Fruit fly (Drosophila melanogaster) whole organism, embryonic: ENCODE data around the gene Gale.

Experiments used
- Aef1 ChIP-seq: fragments of 200-800 bp; sonication (Bioruptor generic); IDR thresholded peaks from 3 replicates; pipeline ENCODE4 v1.3.6; 2022; ENCODE audit warnings: missing biosample characterization, missing genetic modification characterization
- Blimp-1 ChIP-seq: fragments of 200-800 bp; sonication (Bioruptor generic); optimal IDR thresholded peaks from 3 replicates; lab custom pipeline; 2018; ENCODE audit warnings: missing biosample characterization, missing genetic modification characterization, mild to moderate bottlenecking, moderate library complexity, missing genetic modification reagents
- CG10274 ChIP-seq: fragments of 200-800 bp; sonication (Bioruptor generic); optimal IDR thresholded peaks from 3 replicates; lab custom pipeline; 2017; ENCODE audit warnings: missing biosample characterization, mild to moderate bottlenecking, missing genetic modification characterization
- CG10959 ChIP-seq: fragments of 200-800 bp; sonication (Bioruptor generic); IDR thresholded peaks from 2 replicates; pipeline ENCODE4 v1.3.6; 2022; ENCODE audit warnings: missing biosample characterization, missing genetic modification characterization
- CG11247 ChIP-seq: fragments of 200-800 bp; sonication (Bioruptor generic); IDR thresholded peaks from 2 replicates; pipeline ENCODE4 v1.3.6; 2022; ENCODE audit warnings: missing biosample characterization, missing genetic modification characterization
- CG1233 ChIP-seq: fragments of 200-800 bp; sonication (Bioruptor generic); optimal IDR thresholded peaks from 4 replicates; lab custom pipeline; 2018; ENCODE audit warnings: missing biosample characterization, mild to moderate bottlenecking, missing genetic modification characterization
- CG12659 ChIP-seq: fragments of 200-800 bp; sonication (Bioruptor generic); optimal IDR thresholded peaks from 3 replicates; lab custom pipeline; 2017; ENCODE audit warnings: mild to moderate bottlenecking, missing biosample characterization, missing genetic modification reagents, missing genetic modification characterization
- CG14860 ChIP-seq: fragments of 200-800 bp; sonication (Bioruptor generic); IDR thresholded peaks from 3 replicates; pipeline ENCODE4 v1.3.6; 2022; ENCODE audit warnings: missing biosample characterization, missing genetic modification characterization; ENCODE audit not compliant: partially characterized antibody
- CG18011 ChIP-seq: fragments of 200-800 bp; sonication (Bioruptor generic); optimal IDR thresholded peaks from 2 replicates; lab custom pipeline; 2017; ENCODE audit warnings: missing biosample characterization, missing genetic modification characterization, mild to moderate bottlenecking, moderate library complexity, missing genotype
- CG2120 ChIP-seq: fragments of 200-800 bp; sonication (Bioruptor generic); optimal IDR thresholded peaks from 3 replicates; lab custom pipeline; 2016; ENCODE audit warnings: missing biosample characterization, missing genetic modification characterization
- CG2199 ChIP-seq: fragments of 200-800 bp; sonication (Bioruptor generic); IDR thresholded peaks from 3 replicates; pipeline ENCODE4 v1.3.6; 2022; ENCODE audit warnings: missing biosample characterization, missing genetic modification characterization
- CG34422 ChIP-seq: fragments of 200-800 bp; sonication (Bioruptor generic); IDR thresholded peaks from 3 replicates; pipeline ENCODE4 v1.3.6; 2022; ENCODE audit warnings: missing biosample characterization, missing genetic modification characterization
- CG6175 ChIP-seq: fragments of 200-800 bp; sonication (Bioruptor generic); IDR thresholded peaks from 3 replicates; pipeline ENCODE4 v1.3.6; 2022; ENCODE audit warnings: missing biosample characterization, missing genetic modification characterization
- CG6272 ChIP-seq: fragments of 200-800 bp; sonication (Bioruptor generic); IDR thresholded peaks from 2 replicates; pipeline ENCODE4 v1.3.6; 2022; ENCODE audit warnings: missing biosample characterization, missing genetic modification characterization
- CG8290 ChIP-seq, 3 experiments: fragments of 200-800 bp; sonication (Bioruptor generic); optimal IDR thresholded peaks; 2 replicates each; lab custom pipeline; 2016 to 2019; ENCODE audit warnings: missing biosample characterization in 3 of 3, missing genetic modification characterization in 3 of 3, mild to moderate bottlenecking in 2 of 3, moderate library complexity in 1 of 3
- CG8388 ChIP-seq: fragments of 200-800 bp; sonication (Bioruptor generic); optimal IDR thresholded peaks from 2 replicates; lab custom pipeline; 2019; ENCODE audit warnings: missing biosample characterization, mild to moderate bottlenecking, missing genetic modification characterization, moderate library complexity
- CG9437 ChIP-seq: fragments of 200-800 bp; sonication (Bioruptor generic); optimal IDR thresholded peaks from 2 replicates; lab custom pipeline; 2018; ENCODE audit warnings: missing biosample characterization, mild to moderate bottlenecking, missing genetic modification characterization
- D ChIP-seq, 2 experiments: fragments of 200-800 bp in 1 of 2; fragments of >200 bp in 1 of 2; sonication (Bioruptor generic) in 1 of 2; optimal IDR thresholded peaks; 2 replicates in 1 of 2; 3 replicates in 1 of 2; lab custom pipeline; 2017; ENCODE audit warnings: mild to moderate bottlenecking in 1 of 2, missing biosample characterization in 1 of 2, missing genetic modification characterization in 1 of 2, missing genetic modification reagents in 1 of 2
- D19B ChIP-seq: fragments of 200-800 bp; sonication (Bioruptor generic); optimal IDR thresholded peaks from 2 replicates; lab custom pipeline; 2017; ENCODE audit warnings: missing biosample characterization, mild to moderate bottlenecking, missing genetic modification characterization
- Dfd ChIP-seq, 2 experiments: fragments of >200 bp; optimal IDR thresholded peaks; 2 replicates each; lab custom pipeline; 2017; ENCODE audit warnings: missing biosample characterization in 2 of 2, missing genetic modification characterization in 2 of 2
- Doc3 ChIP-seq: fragments of 200-800 bp; sonication (Bioruptor generic); IDR thresholded peaks from 3 replicates; pipeline ENCODE4 v1.3.6; 2022; ENCODE audit warnings: missing biosample characterization, missing genetic modification characterization; ENCODE audit not compliant: partially characterized antibody
- ERR ChIP-seq: fragments of 200-800 bp; sonication (Bioruptor generic); optimal IDR thresholded peaks from 2 replicates; lab custom pipeline; 2016; ENCODE audit warnings: missing biosample characterization, missing genetic modification characterization
- HHEX ChIP-seq: fragments of 200-800 bp; sonication (Bioruptor generic); optimal IDR thresholded peaks from 3 replicates; lab custom pipeline; 2017; ENCODE audit warnings: missing biosample characterization, mild to moderate bottlenecking, missing genetic modification characterization, missing genetic modification reagents
- HLH54F ChIP-seq: fragments of 200-800 bp; sonication (Bioruptor generic); optimal IDR thresholded peaks from 3 replicates; lab custom pipeline; 2016; ENCODE audit warnings: missing biosample characterization, missing genetic modification characterization
- HLHmδ ChIP-seq: fragments of 200-800 bp; sonication (Bioruptor generic); optimal IDR thresholded peaks from 2 replicates; lab custom pipeline; 2018; ENCODE audit warnings: missing biosample characterization, mild to moderate bottlenecking, missing genetic modification characterization, moderate library complexity
- HmgZ ChIP-seq: fragments of 200-800 bp; sonication (Bioruptor generic); optimal IDR thresholded peaks from 2 replicates; lab custom pipeline; 2018; ENCODE audit warnings: missing biosample characterization, mild to moderate bottlenecking, missing genetic modification characterization
- Mad ChIP-seq: fragments of 200-800 bp; sonication (Bioruptor generic); optimal IDR thresholded peaks from 2 replicates; lab custom pipeline; 2016; ENCODE audit warnings: missing biosample characterization, missing genetic modification characterization
- Max ChIP-seq: fragments of 200-800 bp; sonication (Bioruptor generic); optimal IDR thresholded peaks from 2 replicates; lab custom pipeline; 2016; ENCODE audit warnings: missing biosample characterization, mild to moderate bottlenecking, missing genetic modification characterization
- Nf-YA ChIP-seq: fragments of 200-800 bp; sonication (Bioruptor generic); IDR thresholded peaks from 2 replicates; pipeline ENCODE4 v1.3.6; 2022; ENCODE audit warnings: missing biosample characterization, missing genetic modification characterization
- Poxn ChIP-seq: fragments of 200-800 bp; sonication (Bioruptor generic); IDR thresholded peaks from 2 replicates; pipeline ENCODE4 v1.3.6; 2022; ENCODE audit warnings: missing biosample characterization, missing genetic modification characterization
- Rfx ChIP-seq: fragments of 200-800 bp; sonication (Bioruptor generic); IDR thresholded peaks from 2 replicates; pipeline ENCODE4 v1.3.6; 2022; ENCODE audit warnings: missing biosample characterization, missing genetic modification characterization
- Side ChIP-seq: fragments of 200-800 bp; sonication (Bioruptor generic); optimal IDR thresholded peaks from 2 replicates; lab custom pipeline; 2016; ENCODE audit warnings: missing biosample characterization, missing genetic modification characterization
- Sox102F ChIP-seq: fragments of 200-800 bp; sonication (Bioruptor generic); optimal IDR thresholded peaks from 2 replicates; lab custom pipeline; 2018; ENCODE audit warnings: missing biosample characterization, mild to moderate bottlenecking, missing genetic modification characterization, moderate library complexity
- Usf ChIP-seq: fragments of 200-800 bp; sonication (Bioruptor generic); optimal IDR thresholded peaks from 2 replicates; lab custom pipeline; 2017; ENCODE audit warnings: missing genotype, missing biosample characterization, missing genetic modification characterization
- YL-1 ChIP-seq: fragments of 200-800 bp; sonication (Bioruptor generic); optimal IDR thresholded peaks from 3 replicates; lab custom pipeline; 2017; ENCODE audit warnings: missing biosample characterization, mild to moderate bottlenecking, missing genetic modification characterization
- bigmax ChIP-seq: fragments of 200-800 bp; sonication (Bioruptor generic); optimal IDR thresholded peaks from 2 replicates; lab custom pipeline; 2018; ENCODE audit warnings: missing biosample characterization, mild to moderate bottlenecking, missing genetic modification characterization
- chif ChIP-seq, 2 experiments: fragments of 200-800 bp; sonication (Bioruptor generic); optimal IDR thresholded peaks; 3 replicates each; lab custom pipeline; 2016; ENCODE audit warnings: missing biosample characterization in 2 of 2, missing genetic modification characterization in 2 of 2
- dati ChIP-seq: fragments of 200-800 bp; sonication (Bioruptor generic); IDR thresholded peaks from 2 replicates; pipeline ENCODE4 v1.3.6; 2022; ENCODE audit warnings: missing biosample characterization, missing genetic modification characterization
- dimm ChIP-seq: fragments of 200-800 bp; sonication (Bioruptor generic); IDR thresholded peaks from 2 replicates; pipeline ENCODE4 v1.3.6; 2022; ENCODE audit warnings: missing biosample characterization, missing genetic modification characterization
- dysf ChIP-seq: fragments of 200-800 bp; sonication (Bioruptor generic); IDR thresholded peaks from 3 replicates; pipeline ENCODE4 v1.3.6; 2022; ENCODE audit warnings: missing biosample characterization, missing genetic modification characterization
- fd64A ChIP-seq: fragments of 200-800 bp; sonication (Bioruptor generic); optimal IDR thresholded peaks from 3 replicates; lab custom pipeline; 2018; ENCODE audit warnings: missing biosample characterization, mild to moderate bottlenecking, missing genetic modification characterization
- gcm ChIP-seq: fragments of 200-800 bp; sonication (Bioruptor generic); optimal IDR thresholded peaks from 2 replicates; lab custom pipeline; 2019; ENCODE audit warnings: missing biosample characterization, mild to moderate bottlenecking, missing genetic modification characterization, moderate library complexity
- gsb ChIP-seq: fragments of 200-800 bp; sonication (Bioruptor generic); IDR thresholded peaks from 2 replicates; pipeline ENCODE4 v1.3.6; 2022; ENCODE audit warnings: missing biosample characterization, missing genetic modification characterization
- hbn ChIP-seq: fragments of 200-800 bp; sonication (Bioruptor generic); IDR thresholded peaks from 2 replicates; pipeline ENCODE4 v1.3.6; 2022; ENCODE audit warnings: missing biosample characterization, missing genetic modification characterization; ENCODE audit not compliant: partially characterized antibody
- lab ChIP-seq: fragments of 200-800 bp; sonication (Bioruptor generic); optimal IDR thresholded peaks from 3 replicates; lab custom pipeline; 2017; ENCODE audit warnings: missing biosample characterization, missing genetic modification characterization, mild to moderate bottlenecking, moderate library complexity, missing genetic modification reagents
- tio ChIP-seq: fragments of 200-800 bp; sonication (Bioruptor generic); optimal IDR thresholded peaks from 2 replicates; lab custom pipeline; 2017; ENCODE audit warnings: missing biosample characterization, missing genetic modification characterization, inconsistent platforms
- toy ChIP-seq: fragments of 200-800 bp; sonication (Bioruptor generic); IDR thresholded peaks from 2 replicates; pipeline ENCODE4 v1.3.6; 2022; ENCODE audit warnings: missing biosample characterization, missing genetic modification characterization
- zfh2 ChIP-seq: fragments of 200-800 bp; sonication (Bioruptor generic); optimal IDR thresholded peaks from 2 replicates; lab custom pipeline; 2016; ENCODE audit warnings: missing biosample characterization, missing genetic modification characterization

The Gale gene

dm6 chr3L:627819-628601 lies 20.3 kb upstream of the Gale start (continued):
- no peak for TF ChIP-seq Usf (GFP tag; lab: Kevin White, UChicago)
- TF ChIP-seq ERR (GFP tag; lab: Kevin White, UChicago): peak; percentile 36
- peak; percentile 42 for TF ChIP-seq Sox102F (GFP tag; lab: Kevin White, UChicago)
- peak; percentile 72 for TF ChIP-seq lab (GFP tag; lab: Kevin White, UChicago)
- no peak for TF ChIP-seq CG18011 (GFP tag; lab: Kevin White, UChicago)
- peak; percentile 34 for TF ChIP-seq CG2120 (GFP tag; lab: Kevin White, UChicago)
- TF ChIP-seq dati (GFP tag; lab: Robert Waterston, UW): no peak
- TF ChIP-seq zfh2 (GFP tag; lab: Kevin White, UChicago): peak; percentile 72
- peak; percentile 34; the same call in 1 of the 2 replicates for TF ChIP-seq CG10959 (GFP tag; lab: Robert Waterston, UW)
- peak; percentile 79; the same call in 2 of the 3 replicates for TF ChIP-seq CG2199
- no peak for TF ChIP-seq Mad (GFP tag; lab: Kevin White, UChicago)
- peak; percentile 0 for TF ChIP-seq D19B (GFP tag; lab: Kevin White, UChicago)
- peak; percentile 20; the same call in 1 of the 2 replicates for TF ChIP-seq hbn
- no peak for TF ChIP-seq Nf-YA (GFP tag; lab: Robert Waterston, UW)
- TF ChIP-seq dimm: no peak
- peak; percentile 50 for TF ChIP-seq CG8290 (GFP tag; optimal IDR thresholded peaks at IDR 0.05; lab: Kevin White, UChicago)
- TF ChIP-seq CG8290 (tag; optimal IDR thresholded peaks at IDR 0.05; lab: Kevin White, UChicago): peak; percentile 12 to 71
- TF ChIP-seq CG12659 (GFP tag; lab: Kevin White, UChicago): peak; percentile 19
- peak; percentile 57 for TF ChIP-seq Poxn
- peak; percentile 48 for TF ChIP-seq CG11247 (GFP tag; lab: Robert Waterston, UW)
- peak; percentile 49; the same call in 2 of the 3 replicates for TF ChIP-seq dysf
- peak; percentile 77; the same call in 1 of the 2 replicates for TF ChIP-seq Rfx (GFP tag; lab: Robert Waterston, UW)
- peak; percentile 93 for TF ChIP-seq CG6175
- no peak for TF ChIP-seq tio (GFP tag; lab: Kevin White, UChicago)
- TF ChIP-seq bigmax (GFP tag; lab: Kevin White, UChicago): peak; percentile 33
- TF ChIP-seq Aef1: peak; percentile 86
- TF ChIP-seq CG8388 (GFP tag; lab: Kevin White, UChicago): peak; percentile 7
- TF ChIP-seq HmgZ (tag; lab: Kevin White, UChicago): peak; percentile 87
- no peak for TF ChIP-seq YL-1 (GFP tag; lab: Kevin White, UChicago)
- peak; percentile 57; the same call in 2 of the 3 replicates for TF ChIP-seq CG34422 (GFP tag; lab: Robert Waterston, UW)
- TF ChIP-seq Doc3 (GFP tag; lab: Robert Waterston, UW): no peak
- TF ChIP-seq toy (GFP tag; lab: Robert Waterston, UW): no peak
- peak; percentile 68 for TF ChIP-seq CG6272 (GFP tag; lab: Robert Waterston, UW)
- peak in 1 of 2 experiments; percentile 11 for TF ChIP-seq chif (GFP tag; optimal IDR thresholded peaks at IDR 0.05; lab: Kevin White, UChicago)
- peak; percentile 75 for TF ChIP-seq HLHmδ (GFP tag; lab: Kevin White, UChicago)
- peak; percentile 51 for TF ChIP-seq fd64A (GFP tag; lab: Kevin White, UChicago)
- no peak for TF ChIP-seq gsb (GFP tag; lab: Robert Waterston, UW)
- TF ChIP-seq D (optimal IDR thresholded peaks at IDR 0.05; lab: Kevin White, UChicago): no peak
- no peak for TF ChIP-seq D (GFP tag; optimal IDR thresholded peaks at IDR 0.05; lab: Kevin White, UChicago)
- TF ChIP-seq Dfd (GFP tag; optimal IDR thresholded peaks at IDR 0.05; lab: Kevin White, UChicago): no peak
- TF ChIP-seq HLH54F (GFP tag; lab: Kevin White, UChicago): peak; percentile 60
- no peak for TF ChIP-seq Blimp-1 (GFP tag; lab: Kevin White, UChicago)
- TF ChIP-seq gcm (GFP tag; lab: Kevin White, UChicago): peak; percentile 50
- TF ChIP-seq CG9437: no peak
- TF ChIP-seq CG1233 (GFP tag; lab: Kevin White, UChicago): peak; percentile 100
- TF ChIP-seq HHEX (GFP tag; lab: Kevin White, UChicago): no peak
- peak; percentile 7 for TF ChIP-seq Side (GFP tag; lab: Kevin White, UChicago)
- TF ChIP-seq CG10274 (GFP tag; lab: Kevin White, UChicago): no peak
- TF ChIP-seq Max: no peak
- no peak for TF ChIP-seq CG14860 (GFP tag; lab: Robert Waterston, UW)
